Worm (Caenorhabditis elegans): ENCODE measurements around the gene glb-2.

DNA sequence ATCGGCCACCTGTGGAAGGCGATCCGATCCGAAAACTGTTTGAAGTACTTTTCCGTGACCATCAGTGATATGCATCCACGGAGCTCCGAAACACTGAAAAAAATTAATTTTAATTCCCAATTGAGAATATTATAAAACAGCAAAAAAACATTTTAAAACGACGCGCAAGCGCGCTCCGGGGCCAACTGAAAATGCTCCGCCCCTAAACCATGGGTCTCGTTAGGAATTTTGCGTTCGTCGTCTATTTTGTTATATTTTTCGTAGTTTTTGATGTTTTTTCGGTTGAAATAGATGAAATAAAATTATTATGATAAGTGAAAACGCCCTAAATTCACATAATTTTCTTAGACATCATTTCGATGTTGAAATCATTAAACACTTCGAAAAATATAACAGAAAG is 22.5 kb downstream of the glb-2 start:
- TF ChIP-seq unc-62 (GFP tag; optimal IDR thresholded peaks at IDR 0.05) (no peak), pha-4 (tag; optimal IDR thresholded peaks at IDR 0.05) (no peak), nhr-76 (tag; optimal IDR thresholded peaks at IDR 0.05) (no peak), lsy-2 (tag; optimal IDR thresholded peaks at IDR 0.05) (no peak)

All from whole organism, mixed stage, embryonic.